Fruit fly (Drosophila melanogaster): ENCODE results near the gene Gale.

DNA sequence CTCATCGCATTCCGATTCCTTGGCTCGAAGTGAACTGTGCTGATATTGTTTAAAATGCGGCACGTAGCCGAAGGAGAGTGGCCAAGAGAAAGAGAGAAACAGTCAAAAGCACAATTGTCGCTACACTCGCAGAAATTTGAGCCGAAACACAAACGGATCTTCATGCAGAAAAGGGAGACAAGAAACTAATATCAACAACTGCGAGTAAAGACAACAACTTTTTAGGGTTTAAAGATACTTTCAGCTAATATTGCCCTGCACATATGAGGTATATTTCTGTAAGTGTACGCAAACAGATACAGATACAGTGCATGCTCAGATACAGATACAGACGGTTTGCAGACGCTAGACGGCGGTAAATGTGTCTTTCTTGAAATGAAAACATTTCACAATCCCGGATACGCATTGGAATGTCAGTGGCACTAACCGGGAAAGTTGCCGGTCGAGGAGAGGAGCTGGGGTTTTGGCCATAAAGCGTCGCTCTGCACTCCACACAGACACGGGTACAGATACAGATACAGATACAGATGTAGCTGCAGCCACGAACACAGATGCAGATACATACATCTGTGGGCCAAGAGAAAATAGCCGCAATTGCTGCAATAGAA, 4.1 kb upstream of the Gale start:
- no peak for TF ChIP-seq psq (optimal IDR thresholded peaks at IDR 0.05)
- TF ChIP-seq pan (optimal IDR thresholded peaks at IDR 0.05): no peak
- no peak for TF ChIP-seq usp (GFP tag; optimal IDR thresholded peaks at IDR 0.05)
- no peak for TF ChIP-seq CG8478 (optimal IDR thresholded peaks at IDR 0.05)
- TF ChIP-seq Dll (optimal IDR thresholded peaks at IDR 0.05): no peak

Measured in whole organism.